Fruit fly (Drosophila melanogaster) whole organism, embryonic: ENCODE data around the gene Cyp1.

Experiments
- ATbp ChIP-seq: fragments of 200-800 bp; sonication (Bioruptor generic); optimal IDR thresholded peaks from 2 replicates; lab custom pipeline; 2017; ENCODE audit warnings: missing biosample characterization, mild to moderate bottlenecking, missing genetic modification characterization, missing genetic modification reagents
- Atf-2 ChIP-seq: fragments of 200-800 bp; sonication (Bioruptor generic); optimal IDR thresholded peaks from 2 replicates; lab custom pipeline; 2016; ENCODE audit warnings: missing biosample characterization, missing genetic modification characterization
- CG10267 ChIP-seq: fragments of 200-800 bp; sonication (Bioruptor generic); optimal IDR thresholded peaks from 2 replicates; lab custom pipeline; 2018; ENCODE audit warnings: missing biosample characterization, mild to moderate bottlenecking, missing genetic modification characterization, moderate library complexity
- CG10321 ChIP-seq: fragments of 200-800 bp; sonication (Bioruptor generic); IDR thresholded peaks from 2 replicates; pipeline ENCODE4 v1.3.6; 2022; ENCODE audit warnings: missing biosample characterization, missing genetic modification characterization
- CG10366 ChIP-seq: fragments of 200-800 bp; sonication (Bioruptor generic); IDR thresholded peaks from 2 replicates; pipeline ENCODE4 v1.3.6; 2022; ENCODE audit warnings: missing biosample characterization, missing genetic modification characterization
- CG10565 ChIP-seq: fragments of 200-800 bp; sonication (Bioruptor generic); optimal IDR thresholded peaks from 3 replicates; lab custom pipeline; 2016; ENCODE audit warnings: missing biosample characterization, mild to moderate bottlenecking, missing genetic modification characterization
- CG10979 ChIP-seq: fragments of 200-800 bp; sonication (Bioruptor generic); optimal IDR thresholded peaks from 2 replicates; lab custom pipeline; 2018; ENCODE audit warnings: missing biosample characterization, mild to moderate bottlenecking, missing genetic modification characterization, moderate library complexity
- CG11093 ChIP-seq: fragments of 200-800 bp; sonication (Bioruptor generic); IDR thresholded peaks from 3 replicates; pipeline ENCODE4 v1.3.6; 2022; ENCODE audit warnings: missing biosample characterization, missing genetic modification characterization
- CG14860 ChIP-seq: fragments of 200-800 bp; sonication (Bioruptor generic); IDR thresholded peaks from 3 replicates; pipeline ENCODE4 v1.3.6; 2022; ENCODE audit warnings: missing biosample characterization, missing genetic modification characterization; ENCODE audit not compliant: partially characterized antibody
- CG15514 ChIP-seq: fragments of 200-800 bp; sonication (Bioruptor generic); optimal IDR thresholded peaks from 3 replicates; lab custom pipeline; 2017; ENCODE audit warnings: missing biosample characterization, missing genetic modification characterization, mild to moderate bottlenecking, moderate library complexity, missing genetic modification reagents
- CG15601 ChIP-seq: fragments of 200-800 bp; sonication (Bioruptor generic); optimal IDR thresholded peaks from 3 replicates; lab custom pipeline; 2019; ENCODE audit warnings: missing biosample characterization, mild to moderate bottlenecking, missing genetic modification characterization, moderate library complexity
- CG16815 ChIP-seq: fragments of 200-800 bp; sonication (Bioruptor generic); optimal IDR thresholded peaks from 3 replicates; lab custom pipeline; 2017; ENCODE audit warnings: missing biosample characterization, mild to moderate bottlenecking, missing genetic modification characterization
- CG17361 ChIP-seq: fragments of 200-800 bp; sonication (Bioruptor generic); IDR thresholded peaks from 3 replicates; pipeline ENCODE4 v1.3.6; 2022; ENCODE audit warnings: missing biosample characterization, missing genetic modification characterization
- CG17912 ChIP-seq: fragments of 200-800 bp; sonication (Bioruptor generic); optimal IDR thresholded peaks from 2 replicates; lab custom pipeline; 2018; ENCODE audit warnings: missing biosample characterization, mild to moderate bottlenecking, missing genetic modification characterization
- CG2202 ChIP-seq: fragments of 200-800 bp; sonication (Bioruptor generic); optimal IDR thresholded peaks from 2 replicates; lab custom pipeline; 2018; ENCODE audit warnings: missing biosample characterization, mild to moderate bottlenecking, missing genetic modification characterization
- CG2889 ChIP-seq: fragments of 200-800 bp; sonication (Bioruptor generic); IDR thresholded peaks from 3 replicates; pipeline ENCODE4 v1.3.6; 2022; ENCODE audit warnings: missing biosample characterization, missing genetic modification characterization
- CG34224 ChIP-seq: fragments of 200-800 bp; sonication (Bioruptor generic); IDR thresholded peaks from 3 replicates; pipeline ENCODE4 v1.3.6; 2022; ENCODE audit warnings: missing biosample characterization, missing genetic modification characterization; ENCODE audit not compliant: partially characterized antibody
- CG3995 ChIP-seq: fragments of 200-800 bp; sonication (Bioruptor generic); optimal IDR thresholded peaks from 3 replicates; lab custom pipeline; 2016; ENCODE audit warnings: missing biosample characterization, missing genetic modification characterization
- CG43689 ChIP-seq: fragments of 200-800 bp; sonication (Bioruptor generic); IDR thresholded peaks from 2 replicates; pipeline ENCODE4 v1.3.6; 2022; ENCODE audit warnings: missing biosample characterization, missing genetic modification characterization
- CG6765 ChIP-seq: fragments of 200-800 bp; sonication (Bioruptor generic); optimal IDR thresholded peaks from 3 replicates; lab custom pipeline; 2017; ENCODE audit warnings: missing biosample characterization, mild to moderate bottlenecking, missing genetic modification characterization
- CG7786 ChIP-seq: fragments of 200-800 bp; sonication (Bioruptor generic); optimal IDR thresholded peaks from 2 replicates; lab custom pipeline; 2016; ENCODE audit warnings: missing biosample characterization, missing genetic modification characterization
- CG7839 ChIP-seq: fragments of 200-800 bp; sonication (Bioruptor generic); optimal IDR thresholded peaks from 3 replicates; lab custom pipeline; 2018; ENCODE audit warnings: missing biosample characterization, mild to moderate bottlenecking, missing genetic modification characterization, moderate library complexity
- CHES-1-like ChIP-seq: fragments of 200-800 bp; sonication (Bioruptor generic); optimal IDR thresholded peaks from 2 replicates; lab custom pipeline; 2016; ENCODE audit warnings: missing biosample characterization, missing genetic modification characterization
- Chrac-16 ChIP-seq: fragments of 200-800 bp; sonication (Bioruptor generic); optimal IDR thresholded peaks from 3 replicates; lab custom pipeline; 2016; ENCODE audit warnings: missing biosample characterization, missing genetic modification characterization
- Dfd ChIP-seq, 2 experiments: fragments of >200 bp; optimal IDR thresholded peaks; 2 replicates each; lab custom pipeline; 2017; ENCODE audit warnings: missing biosample characterization in 2 of 2, missing genetic modification characterization in 2 of 2
- Drgx ChIP-seq: fragments of 200-800 bp; sonication (Bioruptor generic); IDR thresholded peaks from 2 replicates; pipeline ENCODE4 v1.3.6; 2022; ENCODE audit warnings: missing biosample characterization, missing genetic modification characterization
- HLH4C ChIP-seq: fragments of 200-800 bp; sonication (Bioruptor generic); IDR thresholded peaks from 3 replicates; pipeline ENCODE4 v1.3.6; 2022; ENCODE audit warnings: missing biosample characterization, missing genetic modification characterization; ENCODE audit not compliant: partially characterized antibody
- Kr ChIP-seq: fragments of 200-800 bp; sonication (Bioruptor generic); optimal IDR thresholded peaks from 2 replicates; lab custom pipeline; 2017; ENCODE audit warnings: missing biosample characterization, mild to moderate bottlenecking, missing genetic modification characterization
- MBD-R2 ChIP-seq: fragments of 200-800 bp; sonication (Bioruptor generic); IDR thresholded peaks from 2 replicates; pipeline ENCODE4 v1.3.6; 2022; ENCODE audit warnings: missing biosample characterization, missing genetic modification characterization
- Optix ChIP-seq: fragments of 200-800 bp; sonication (Bioruptor generic); IDR thresholded peaks from 3 replicates; pipeline ENCODE4 v1.3.6; 2022; ENCODE audit warnings: missing biosample characterization, missing genetic modification characterization
- Poxn ChIP-seq: fragments of 200-800 bp; sonication (Bioruptor generic); IDR thresholded peaks from 2 replicates; pipeline ENCODE4 v1.3.6; 2022; ENCODE audit warnings: missing biosample characterization, missing genetic modification characterization
- Rfx ChIP-seq: fragments of 200-800 bp; sonication (Bioruptor generic); IDR thresholded peaks from 2 replicates; pipeline ENCODE4 v1.3.6; 2022; ENCODE audit warnings: missing biosample characterization, missing genetic modification characterization
- Xrp1 ChIP-seq: fragments of 200-800 bp; sonication (Bioruptor generic); IDR thresholded peaks from 2 replicates; pipeline ENCODE4 v1.3.6; 2022; ENCODE audit warnings: missing biosample characterization, missing genetic modification characterization
- ab ChIP-seq: fragments of 200-800 bp; sonication (Bioruptor generic); optimal IDR thresholded peaks from 2 replicates; lab custom pipeline; 2016; ENCODE audit warnings: missing biosample characterization, missing genetic modification characterization
- cad ChIP-seq: fragments of >200 bp; optimal IDR thresholded peaks from 2 replicates; lab custom pipeline; 2017; ENCODE audit warnings: missing biosample characterization, missing genetic modification characterization
- crc ChIP-seq: fragments of 200-800 bp; sonication (Bioruptor generic); optimal IDR thresholded peaks from 2 replicates; lab custom pipeline; 2016; ENCODE audit warnings: missing biosample characterization, missing genetic modification characterization
- dmrt11E ChIP-seq: fragments of 200-800 bp; sonication (Bioruptor generic); optimal IDR thresholded peaks from 3 replicates; lab custom pipeline; 2018; ENCODE audit warnings: missing biosample characterization, mild to moderate bottlenecking, missing genetic modification characterization, moderate library complexity
- fd64A ChIP-seq: fragments of 200-800 bp; sonication (Bioruptor generic); optimal IDR thresholded peaks from 3 replicates; lab custom pipeline; 2018; ENCODE audit warnings: missing biosample characterization, mild to moderate bottlenecking, missing genetic modification characterization
- gfzf ChIP-seq: fragments of 200-800 bp; sonication (Bioruptor generic); optimal IDR thresholded peaks from 2 replicates; lab custom pipeline; 2016; ENCODE audit warnings: missing biosample characterization, mild to moderate bottlenecking, missing genetic modification characterization, moderate library complexity
- jing ChIP-seq: fragments of 200-800 bp; sonication (Bioruptor generic); optimal IDR thresholded peaks from 2 replicates; lab custom pipeline; 2018; ENCODE audit warnings: missing biosample characterization, mild to moderate bottlenecking, missing genetic modification characterization
- knrl ChIP-seq: fragments of 200-800 bp; sonication (Bioruptor generic); IDR thresholded peaks from 3 replicates; pipeline ENCODE4 v1.3.6; 2022; ENCODE audit warnings: missing biosample characterization, missing genetic modification characterization; ENCODE audit not compliant: partially characterized antibody
- lov ChIP-seq, 2 experiments: fragments of 200-800 bp in 1 of 2; fragments of >200 bp in 1 of 2; sonication (Bioruptor generic) in 1 of 2; IDR thresholded peaks in 1 of 2; optimal IDR thresholded peaks in 1 of 2; 2 replicates in 1 of 2; 3 replicates in 1 of 2; pipeline versions ENCODE4 v1.3.6 to Lab custom; 2017 to 2022; ENCODE audit warnings: missing biosample characterization in 1 of 2, missing genetic modification characterization in 1 of 2
- ranshi ChIP-seq: fragments of 200-800 bp; sonication (Bioruptor generic); IDR thresholded peaks from 2 replicates; pipeline ENCODE4 v1.3.6; 2022; ENCODE audit warnings: missing biosample characterization, missing genetic modification characterization
- ro ChIP-seq: fragments of 200-800 bp; sonication (Bioruptor generic); IDR thresholded peaks from 2 replicates; pipeline ENCODE4 v1.3.6; 2022; ENCODE audit warnings: missing biosample characterization, missing genetic modification characterization
- sens-2 ChIP-seq: fragments of 200-800 bp; sonication (Bioruptor generic); IDR thresholded peaks from 2 replicates; pipeline ENCODE4 v1.3.6; 2022; ENCODE audit warnings: missing biosample characterization, missing genetic modification characterization
- tgo ChIP-seq: fragments of 200-800 bp; sonication (Bioruptor generic); IDR thresholded peaks from 3 replicates; pipeline ENCODE4 v1.3.6; 2022; ENCODE audit warnings: missing biosample characterization, missing genetic modification characterization
- tup ChIP-seq: fragments of 200-800 bp; sonication (Bioruptor generic); optimal IDR thresholded peaks from 2 replicates; lab custom pipeline; 2016; ENCODE audit warnings: missing biosample characterization, mild to moderate bottlenecking, missing genetic modification characterization, moderate library complexity
- vfl ChIP-seq: fragments of 200-800 bp; sonication (Bioruptor generic); optimal IDR thresholded peaks from 2 replicates; lab custom pipeline; 2016; ENCODE audit warnings: missing biosample characterization, missing genetic modification characterization
- zfh2 ChIP-seq: fragments of 200-800 bp; sonication (Bioruptor generic); optimal IDR thresholded peaks from 2 replicates; lab custom pipeline; 2016; ENCODE audit warnings: missing biosample characterization, missing genetic modification characterization

Gene Cyp1

DNA sequence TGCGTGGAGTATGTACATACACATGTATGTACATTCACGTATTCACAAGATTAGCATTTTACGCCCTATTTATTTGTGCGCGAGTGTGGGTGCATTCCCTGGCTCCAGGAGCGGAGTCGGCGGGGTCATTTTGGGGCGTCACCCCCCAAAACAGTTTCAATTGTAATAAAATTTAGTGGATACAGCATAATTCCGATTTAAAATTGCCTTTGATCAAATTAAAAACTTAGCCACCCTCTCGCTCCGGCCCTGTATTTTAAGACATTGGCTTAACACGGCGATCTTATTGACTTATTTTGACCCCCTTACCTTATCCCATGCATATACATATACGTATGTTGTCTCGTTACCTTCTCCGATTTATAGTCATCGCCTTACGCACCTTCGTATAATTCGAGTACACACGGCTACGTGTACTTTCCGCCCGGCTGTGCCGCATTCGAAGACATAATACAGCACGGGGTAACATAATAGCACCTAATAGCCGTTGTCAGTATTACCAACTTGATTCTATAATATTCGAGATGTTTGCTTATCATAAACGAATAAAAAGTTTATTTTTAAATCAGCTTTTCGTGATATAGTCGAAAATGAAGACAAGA lies 40.7 kb downstream of the Cyp1 start (continued):
- peak; percentile 50 for TF ChIP-seq CG15514 (GFP tag; lab: Kevin White, UChicago)
- TF ChIP-seq ro (GFP tag; lab: Robert Waterston, UW), result peak; percentile 77
- TF ChIP-seq CG10267 (tag; lab: Kevin White, UChicago), result peak; percentile 17
- peak; percentile 70 for TF ChIP-seq CG43689 (GFP tag; lab: Robert Waterston, UW)
- peak; percentile 32 for TF ChIP-seq fd64A
- TF ChIP-seq CG2202 (tag; lab: Kevin White, UChicago), result peak; percentile 39
- TF ChIP-seq CG34224, result no peak
- peak; percentile 82 for TF ChIP-seq CG16815 (GFP tag; lab: Kevin White, UChicago)
- peak; percentile 70 for TF ChIP-seq jing (GFP tag; lab: Kevin White, UChicago)
- TF ChIP-seq Atf-2, result peak; percentile 75
- TF ChIP-seq gfzf, result no peak
- no peak for TF ChIP-seq CG6765
- peak; percentile 57 for TF ChIP-seq CG17361 (GFP tag; lab: Robert Waterston, UW)
- TF ChIP-seq Xrp1 (GFP tag; lab: Robert Waterston, UW), result peak; percentile 89
- peak; percentile 69 for TF ChIP-seq zfh2
- TF ChIP-seq Chrac-16 (GFP tag; lab: Kevin White, UChicago), result peak; percentile 74
- peak; percentile 43; the same call in 1 of the 3 replicates for TF ChIP-seq knrl (GFP tag; lab: Robert Waterston, UW)
- peak; percentile 33 for TF ChIP-seq CG3995 (GFP tag; lab: Kevin White, UChicago)
- peak; percentile 74 for TF ChIP-seq Poxn (GFP tag; lab: Robert Waterston, UW)
- TF ChIP-seq ranshi (GFP tag; lab: Robert Waterston, UW), result peak; percentile 92
- peak; percentile 88 for TF ChIP-seq crc
- peak; percentile 81 for TF ChIP-seq ATbp (GFP tag; lab: Kevin White, UChicago)
- peak; percentile 92 for TF ChIP-seq CG11093 (GFP tag; lab: Robert Waterston, UW)
- TF ChIP-seq CG7786 (GFP tag; lab: Kevin White, UChicago), result peak; percentile 71
- peak; percentile 53 for TF ChIP-seq CG15601 (tag; lab: Kevin White, UChicago)
- TF ChIP-seq lov (optimal IDR thresholded peaks at IDR 0.05; lab: Kevin White, UChicago), result no peak
- TF ChIP-seq lov (GFP tag; IDR thresholded peaks at IDR 0.05; lab: Robert Waterston, UW), result peak; percentile 83; the same call in 2 of the 3 replicates
- TF ChIP-seq Kr, result no peak
- peak; percentile 10 for TF ChIP-seq CG17912 (GFP tag; lab: Kevin White, UChicago)
- TF ChIP-seq cad (GFP tag; lab: Kevin White, UChicago), result no peak
- TF ChIP-seq CG10366, result peak; percentile 94
- TF ChIP-seq vfl (GFP tag; lab: Kevin White, UChicago), result peak; percentile 56
- TF ChIP-seq Rfx, result peak; percentile 94
- peak; percentile 44 for TF ChIP-seq tup (GFP tag; lab: Kevin White, UChicago)
- peak; percentile 66; the same call in 2 of the 3 replicates for TF ChIP-seq CG2889 (GFP tag; lab: Robert Waterston, UW)
- TF ChIP-seq CG10979 (tag; lab: Kevin White, UChicago), result peak; percentile 72
- peak; percentile 88 for TF ChIP-seq CG7839
- TF ChIP-seq CG14860 (GFP tag; lab: Robert Waterston, UW), result no peak
- TF ChIP-seq MBD-R2 (GFP tag; lab: Robert Waterston, UW), result peak; percentile 68
- TF ChIP-seq HLH4C (GFP tag; lab: Robert Waterston, UW), result 0 out of 3 replicates have a peak, but pooled peaks have one; percentile 19
- peak; percentile 62 for TF ChIP-seq CHES-1-like (GFP tag; lab: Kevin White, UChicago)
- peak; percentile 93 for TF ChIP-seq Drgx (GFP tag; lab: Robert Waterston, UW)
- TF ChIP-seq Dfd (GFP tag; optimal IDR thresholded peaks at IDR 0.05; lab: Kevin White, UChicago), result no peak
- peak; percentile 61 for TF ChIP-seq dmrt11E (tag; lab: Kevin White, UChicago)
- peak; percentile 84 for TF ChIP-seq tgo (GFP tag; lab: Robert Waterston, UW)
- peak; percentile 4 for TF ChIP-seq CG10565 (GFP tag; lab: Kevin White, UChicago)
- peak; percentile 88 for TF ChIP-seq Optix (GFP tag; lab: Robert Waterston, UW)
- TF ChIP-seq ab (GFP tag; lab: Kevin White, UChicago), result peak; percentile 43
- TF ChIP-seq sens-2 (GFP tag; lab: Robert Waterston, UW), result peak; percentile 63; the same call in 1 of the 2 replicates
- peak; percentile 60 for TF ChIP-seq CG10321 (GFP tag; lab: Robert Waterston, UW)
